Worm (Caenorhabditis elegans): ENCODE results near the gene C33F10.1.

DNA sequence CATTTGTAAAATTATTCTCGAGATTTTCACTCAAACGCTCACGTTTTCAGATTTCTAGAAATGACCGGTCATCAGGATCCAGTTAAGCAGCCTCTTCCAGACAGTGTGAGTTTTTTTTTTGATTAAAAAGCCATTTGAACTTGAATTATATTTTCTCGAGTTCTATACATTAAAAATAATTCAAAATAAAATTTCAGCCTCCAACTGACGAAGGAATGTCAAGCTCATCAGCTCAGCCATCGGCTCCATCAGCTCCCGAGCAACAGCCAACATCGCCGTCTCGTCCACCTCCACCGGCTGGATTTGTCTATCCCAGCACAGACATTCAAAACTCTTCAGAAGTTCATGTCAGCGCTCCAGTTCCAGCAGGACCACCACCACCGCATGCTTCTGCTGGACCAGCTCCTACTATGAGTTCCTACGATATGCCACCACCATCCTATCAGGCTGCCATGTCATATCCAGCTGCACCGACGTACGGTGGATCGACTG is 23.1 kb downstream of the C33F10.1 start, which contains the start of gene F11G11.5:
- no peak for TF ChIP-seq ama-1 (optimal IDR thresholded peaks at IDR 0.05)
- no peak for TF ChIP-seq scrt-1 (GFP tag; IDR thresholded peaks at IDR 0.05)
- TF ChIP-seq ceh-13 (GFP tag; optimal IDR thresholded peaks at IDR 0.05): no peak
- TF ChIP-seq tbx-11 (GFP tag; IDR thresholded peaks at IDR 0.05): no peak
- no peak for TF ChIP-seq tbx-37 (GFP tag; conservative IDR thresholded peaks at IDR 0.05)
- no peak for TF ChIP-seq tra-4 (tag; optimal IDR thresholded peaks at IDR 0.05)
- TF ChIP-seq hmbx-1 (tag; optimal IDR thresholded peaks at IDR 0.05): no peak
- no peak for TF ChIP-seq pes-1 (GFP tag; IDR thresholded peaks at IDR 0.05)
- no peak for TF ChIP-seq ets-7 (tag; optimal IDR thresholded peaks at IDR 0.05)
- TF ChIP-seq B0310.2 (tag; optimal IDR thresholded peaks at IDR 0.05): no peak
